Worm (Caenorhabditis elegans) whole organism, L4/young adult: ENCODE results near the gene ZK1248.15.

Experiments
- W03F9.2 ChIP-seq: fragments of 150-350 bp; optimal IDR thresholded peaks from 2 replicates; lab custom pipeline; 2014; ENCODE audit warnings: missing biosample characterization, missing genetic modification characterization
- dao-5 ChIP-seq: sonication (generic microtip); optimal IDR thresholded peaks from 2 replicates; lab custom pipeline; 2016; ENCODE audit warnings: missing genotype, missing genetic modification characterization, moderate library complexity, missing compliant biosample characterization
- him-1 ChIP-seq: sonication (generic microtip); optimal IDR thresholded peaks from 2 replicates; lab custom pipeline; 2016; ENCODE audit warnings: missing genotype, missing genetic modification reagents, missing genetic modification characterization, missing compliant biosample characterization

ce11 chrII:5866920-5867319, 28.6 kb upstream of the ZK1248.15 start:
- no peak for TF ChIP-seq him-1 (tag; lab: Kevin White, UChicago)
- TF ChIP-seq W03F9.2 = no peak
- TF ChIP-seq dao-5 (tag; lab: Kevin White, UChicago) = no peak
